Worm (Caenorhabditis elegans) whole organism, L4 larva: Measurements from ENCODE around the gene Y51B9A.9.

ENCODE experiments used
- F37D6.2 ChIP-seq: sonication (generic microtip); optimal IDR thresholded peaks from 2 replicates; lab custom pipeline; 2016; ENCODE audit warnings: mild to moderate bottlenecking, missing genetic modification characterization, missing compliant biosample characterization
- F44E2.7 ChIP-seq: fragments of 200-800 bp; sonication (Bioruptor generic); IDR thresholded peaks from 2 replicates; pipeline ENCODE4 v2.1.2; 2022; ENCODE audit warnings: missing genetic modification characterization, missing compliant biosample characterization
- F49E8.2 ChIP-seq: sonication (generic microtip); optimal IDR thresholded peaks from 2 replicates; lab custom pipeline; 2016; ENCODE audit warnings: missing compliant biosample characterization, mild to moderate bottlenecking, missing genetic modification characterization, borderline replicate concordance
- T20F7.1 ChIP-seq: fragments of 200-800 bp; sonication (Bioruptor generic); optimal IDR thresholded peaks from 2 replicates; lab custom pipeline; 2018; ENCODE audit warnings: mild to moderate bottlenecking, missing genetic modification characterization, missing compliant biosample characterization
- Y105C5A.15 ChIP-seq: fragments of 200-800 bp; sonication (Bioruptor generic); IDR thresholded peaks from 2 replicates; pipeline ENCODE4 v1.3.6; 2022; ENCODE audit warnings: missing genetic modification characterization, missing compliant biosample characterization
- Y75B8A.6 ChIP-seq: fragments of 200-800 bp; sonication (Bioruptor generic); IDR thresholded peaks from 2 replicates; pipeline ENCODE4 v1.3.6; 2022; ENCODE audit warnings: missing genetic modification reagents, missing genetic modification characterization, missing compliant biosample characterization
- ZK546.5 ChIP-seq, 2 experiments: sonication (generic microtip); optimal IDR thresholded peaks; 2 replicates each; lab custom pipeline; 2017; ENCODE audit warnings: missing biosample characterization in 2 of 2, missing genetic modification characterization in 2 of 2
- ceh-20 ChIP-seq: fragments of 200-800 bp; sonication (Bioruptor generic); IDR thresholded peaks from 2 replicates; pipeline ENCODE4 v1.3.6; 2022; ENCODE audit warnings: missing genetic modification reagents, missing genetic modification characterization, missing compliant biosample characterization
- ceh-32 ChIP-seq: sonication (generic microtip); optimal IDR thresholded peaks from 2 replicates; lab custom pipeline; 2016; ENCODE audit warnings: mild to moderate bottlenecking, missing genetic modification characterization, missing compliant biosample characterization; ENCODE audit not compliant: poor library complexity
- ceh-62 ChIP-seq: sonication (generic microtip); optimal IDR thresholded peaks from 2 replicates; lab custom pipeline; 2017; ENCODE audit warnings: missing biosample characterization, missing genetic modification characterization
- ceh-82 ChIP-seq: sonication (generic microtip); optimal IDR thresholded peaks from 2 replicates; lab custom pipeline; 2017; ENCODE audit warnings: missing biosample characterization, missing genetic modification characterization
- ces-1 ChIP-seq: fragments of 150-350 bp; sonication (generic microtip); optimal IDR thresholded peaks from 4 replicates; lab custom pipeline; 2014; ENCODE audit warnings: missing biosample characterization, missing genetic modification reagents, missing genetic modification characterization
- daf-16 ChIP-seq, 3 experiments: sonication (generic microtip); optimal IDR thresholded peaks; 2 replicates each; lab custom pipeline; 2016 to 2017; ENCODE audit warnings: missing genetic modification characterization in 3 of 3, missing genetic modification reagents in 3 of 3, mild to moderate bottlenecking in 2 of 3, missing compliant biosample characterization in 2 of 3, missing biosample characterization in 1 of 3, moderate library complexity in 1 of 3
- dmd-6 ChIP-seq: fragments of 200-800 bp; sonication (Bioruptor generic); IDR thresholded peaks from 2 replicates; pipeline ENCODE4 v1.3.6; 2022; ENCODE audit warnings: missing genetic modification reagents, missing genetic modification characterization, missing compliant biosample characterization
- dmd-9 ChIP-seq: fragments of 200-800 bp; sonication (Bioruptor generic); IDR thresholded peaks from 2 replicates; pipeline ENCODE4 v1.3.6; 2022; ENCODE audit warnings: missing genetic modification reagents, missing genetic modification characterization, missing compliant biosample characterization
- egl-27 ChIP-seq: sonication (generic microtip); optimal IDR thresholded peaks from 3 replicates; lab custom pipeline; 2017; ENCODE audit warnings: missing biosample characterization, missing genetic modification reagents, missing genetic modification characterization
- egl-43 ChIP-seq: fragments of 200-800 bp; sonication (Bioruptor generic); IDR thresholded peaks from 2 replicates; pipeline ENCODE4 v1.3.6; 2022; ENCODE audit warnings: missing genetic modification reagents, missing genetic modification characterization, missing compliant biosample characterization
- hlh-30 ChIP-seq: sonication (generic microtip); optimal IDR thresholded peaks from 2 replicates; lab custom pipeline; 2017; ENCODE audit warnings: antibody characterized with exemption, mild to moderate bottlenecking, missing genetic modification characterization, missing compliant biosample characterization; ENCODE audit not compliant: insufficient read depth
- hmg-1.1 ChIP-seq: fragments of 200-800 bp; sonication (Bioruptor generic); IDR thresholded peaks from 2 replicates; pipeline ENCODE4 v1.3.6; 2022; ENCODE audit warnings: missing genetic modification reagents, missing genetic modification characterization, missing compliant biosample characterization
- lsy-2 ChIP-seq, 2 experiments: fragments of 150-350 bp in 1 of 2; sonication (generic microtip) in 1 of 2; optimal IDR thresholded peaks; 2 replicates each; lab custom pipeline; 2014 to 2017; ENCODE audit warnings: missing biosample characterization in 2 of 2, missing genetic modification characterization in 2 of 2
- madf-9 ChIP-seq: fragments of 200-800 bp; sonication (Bioruptor generic); conservative IDR thresholded peaks from 2 replicates; pipeline ENCODE4 v1.3.6; 2022; ENCODE audit warnings: missing genetic modification reagents, missing genetic modification characterization, missing compliant biosample characterization
- mes-2 ChIP-seq: sonication (generic microtip); optimal IDR thresholded peaks from 2 replicates; lab custom pipeline; 2016; ENCODE audit warnings: missing genotype, mild to moderate bottlenecking, missing genetic modification characterization, missing compliant biosample characterization; ENCODE audit not compliant: poor library complexity, severe bottlenecking
- mxl-3 ChIP-seq: fragments of 200-800 bp; sonication (Bioruptor generic); optimal IDR thresholded peaks from 2 replicates; lab custom pipeline; 2018; ENCODE audit warnings: mild to moderate bottlenecking, missing genetic modification characterization, missing compliant biosample characterization
- nhr-11 ChIP-seq: fragments of 150-350 bp; optimal IDR thresholded peaks from 2 replicates; lab custom pipeline; 2014; ENCODE audit warnings: missing biosample characterization, missing genetic modification characterization
- nhr-28 ChIP-seq: fragments of 150-350 bp; optimal IDR thresholded peaks from 2 replicates; lab custom pipeline; 2014; ENCODE audit warnings: missing biosample characterization, missing genetic modification characterization
- nhr-42 ChIP-seq: fragments of 200-800 bp; sonication (Bioruptor generic); IDR thresholded peaks from 2 replicates; pipeline ENCODE4 v1.3.6; 2022; ENCODE audit warnings: missing genetic modification characterization, missing compliant biosample characterization
- nhr-6 ChIP-seq: fragments of 150-350 bp; optimal IDR thresholded peaks from 2 replicates; lab custom pipeline; 2014; ENCODE audit warnings: missing biosample characterization, missing genetic modification characterization
- php-3 ChIP-seq: fragments of 200-800 bp; sonication (Bioruptor generic); IDR thresholded peaks from 2 replicates; pipeline ENCODE4 v1.3.6; 2022; ENCODE audit warnings: missing genetic modification reagents, missing genetic modification characterization, missing compliant biosample characterization
- pqm-1 ChIP-seq: sonication (generic microtip); optimal IDR thresholded peaks from 2 replicates; lab custom pipeline; 2017; ENCODE audit warnings: missing biosample characterization, missing genetic modification characterization
- rbr-2 ChIP-seq: sonication (generic microtip); optimal IDR thresholded peaks from 2 replicates; lab custom pipeline; 2016; ENCODE audit warnings: missing genotype, missing genetic modification characterization, missing compliant biosample characterization
- snpc-4 ChIP-seq: fragments of 150-350 bp; optimal IDR thresholded peaks from 2 replicates; lab custom pipeline; 2014; ENCODE audit warnings: missing biosample characterization, missing genetic modification characterization
- spr-1 ChIP-seq: sonication (generic microtip); optimal IDR thresholded peaks from 2 replicates; lab custom pipeline; 2016; ENCODE audit warnings: mild to moderate bottlenecking, missing genetic modification characterization, missing compliant biosample characterization
- spr-3 ChIP-seq: fragments of 200-800 bp; sonication (Bioruptor generic); optimal IDR thresholded peaks from 2 replicates; lab custom pipeline; 2018; ENCODE audit warnings: mild to moderate bottlenecking, missing genetic modification characterization, missing compliant biosample characterization
- unc-130 ChIP-seq: sonication (generic microtip); optimal IDR thresholded peaks from 2 replicates; lab custom pipeline; 2016; ENCODE audit warnings: missing genetic modification reagents, missing genetic modification characterization, missing compliant biosample characterization
- unc-39 ChIP-seq: sonication (generic microtip); optimal IDR thresholded peaks from 2 replicates; lab custom pipeline; 2017; ENCODE audit warnings: missing biosample characterization, missing genetic modification characterization
- vab-7 ChIP-seq: fragments of 200-800 bp; sonication (Bioruptor generic); IDR thresholded peaks from 2 replicates; pipeline ENCODE4 v1.3.6; 2022; ENCODE audit warnings: missing genetic modification reagents, missing genetic modification characterization, missing compliant biosample characterization
- zfp-3 ChIP-seq: fragments of 200-800 bp; sonication (Bioruptor generic); conservative IDR thresholded peaks from 2 replicates; pipeline ENCODE4 v1.3.6; 2022; ENCODE audit warnings: missing genetic modification reagents, missing genetic modification characterization, missing compliant biosample characterization
- zip-11 ChIP-seq: fragments of 200-800 bp; sonication (Bioruptor generic); IDR thresholded peaks from 2 replicates; pipeline ENCODE4 v1.3.6; 2022; ENCODE audit warnings: missing genetic modification characterization, missing compliant biosample characterization

Gene Y51B9A.9

DNA sequence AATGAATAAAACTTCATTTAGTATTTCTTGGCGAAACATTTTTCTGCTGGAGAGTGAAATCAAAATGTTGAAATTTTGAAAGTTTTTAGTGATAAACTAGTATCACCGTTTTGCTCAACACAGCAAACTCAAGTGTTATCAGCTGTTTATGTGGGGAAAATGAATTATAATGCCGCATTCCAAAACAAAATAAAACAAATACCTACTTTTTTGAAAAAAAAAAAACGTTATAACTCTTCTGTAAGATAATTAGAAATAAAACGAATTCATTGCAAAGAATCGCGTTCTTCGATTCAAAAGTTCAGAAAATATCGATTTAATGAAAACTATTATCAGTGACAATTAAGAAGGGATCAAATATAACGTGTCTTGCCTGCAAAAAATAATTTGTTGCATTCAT, at the start of gene Y51B9A.9:
Gene Y51B9A.9 (minus strand): TSS at position 101 of the 400 bp plus-strand sequence.
- TF ChIP-seq Y75B8A.6 (GFP tag; lab: Robert Waterston, UW) (no peak), daf-16 (GFP tag; optimal IDR thresholded peaks at IDR 0.05; lab: Kevin White, UChicago) (no peak), daf-16 (tag; optimal IDR thresholded peaks at IDR 0.05; lab: Kevin White, UChicago) (peak; percentile 68), pqm-1 (peak; percentile 47)

DNA sequence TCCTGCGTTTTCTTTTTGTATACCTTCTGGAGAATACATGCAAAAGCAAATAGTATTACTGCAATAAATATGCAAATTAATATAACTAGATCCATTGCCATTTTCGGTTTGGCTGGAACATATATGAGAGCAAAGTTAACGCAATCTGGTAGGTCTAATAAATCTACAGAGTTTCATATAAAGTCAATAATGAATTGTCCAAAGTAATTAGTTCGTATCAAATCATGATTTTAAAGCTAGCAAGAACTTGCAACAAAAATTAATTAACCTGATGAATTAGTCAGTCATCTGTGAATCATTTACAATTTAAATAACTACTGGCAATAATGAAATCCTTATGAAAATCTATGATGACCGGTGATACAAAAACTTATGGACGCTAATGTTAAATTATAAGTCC, 48.0 kb upstream of the Y51B9A.9 start, which contains the start of gene R09D1.13:
Gene R09D1.13 (minus strand): TSS at position 101 of the 400 bp plus-strand sequence.
- TF ChIP-seq egl-43 (GFP tag; lab: Robert Waterston, UW) (no peak), Y105C5A.15 (GFP tag; lab: Robert Waterston, UW) (no peak), mes-2 (tag; lab: Kevin White, UChicago) (no peak), spr-1 (tag; lab: Kevin White, UChicago) (no peak), Y75B8A.6 (GFP tag; lab: Robert Waterston, UW) (no peak), dmd-9 (GFP tag; lab: Robert Waterston, UW) (no peak), egl-27 (tag; lab: Kevin White, UChicago) (no peak), ceh-20 (GFP tag; lab: Robert Waterston, UW) (no peak), ceh-62 (no peak), rbr-2 (tag; lab: Kevin White, UChicago) (no peak), vab-7 (no peak), ces-1 (no peak), ceh-32 (tag; lab: Kevin White, UChicago) (no peak), hmg-1.1 (GFP tag; lab: Robert Waterston, UW) (no peak), hlh-30 (tag; lab: Kevin White, UChicago) (no peak)

DNA sequence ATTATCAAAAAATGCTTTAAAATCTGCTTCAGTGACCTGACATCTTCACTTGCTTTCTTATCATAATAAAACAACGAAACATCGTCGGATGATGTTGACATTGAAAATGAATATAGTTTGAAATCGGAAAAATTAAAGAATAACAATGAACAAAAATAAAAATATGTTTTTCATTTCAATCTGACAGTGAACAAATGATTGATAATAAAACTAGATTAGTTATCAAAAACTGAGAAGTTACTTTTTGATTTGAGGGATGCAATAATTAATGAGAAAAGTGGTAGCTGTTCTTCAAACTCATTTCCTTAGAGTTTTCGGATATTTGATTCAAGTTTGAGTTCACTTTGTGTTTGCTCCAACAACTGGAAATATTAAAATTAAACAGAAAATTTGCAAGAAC, 46.1 kb upstream of the Y51B9A.9 start, which contains the start of gene chil-15:
Gene chil-15 (minus strand): TSS at position 101 of the 400 bp plus-strand sequence.
- TF ChIP-seq ZK546.5 (tag; optimal IDR thresholded peaks at IDR 0.05; lab: Kevin White, UChicago) (no peak), unc-130 (no peak), zfp-3 (GFP tag; lab: Robert Waterston, UW) (no peak), hlh-30 (tag; lab: Kevin White, UChicago) (no peak), spr-3 (GFP tag; lab: Kevin White, UChicago) (no peak), egl-43 (GFP tag; lab: Robert Waterston, UW) (no peak)
- TF ChIP-seq, all 104 proteins: peak for 0

DNA sequence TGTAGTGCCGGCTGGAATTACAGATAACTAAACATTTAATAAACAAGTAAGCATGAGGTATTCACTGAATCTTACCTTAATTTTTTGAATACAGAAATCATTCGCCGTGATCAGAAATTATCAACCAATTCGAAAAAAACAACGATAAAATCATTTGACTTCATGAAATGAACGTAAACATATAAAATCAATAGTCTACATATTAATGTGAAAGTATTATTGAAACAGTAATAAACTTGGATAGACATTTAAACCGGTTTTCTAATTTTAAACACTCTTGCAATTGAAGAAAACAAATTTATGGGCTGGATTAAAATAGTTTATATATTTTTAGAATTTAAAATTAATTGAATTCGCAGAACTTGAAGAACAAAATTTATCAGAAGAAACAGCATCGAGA, 44.4 kb upstream of the Y51B9A.9 start, which contains the start of gene chil-16:
Gene chil-16 (minus strand): TSS at position 101 of the 400 bp plus-strand sequence.
- TF ChIP-seq mxl-3 (GFP tag; lab: Kevin White, UChicago) (no peak), nhr-28 (tag; lab: Kevin White, UChicago) (no peak), nhr-6 (tag; lab: Kevin White, UChicago) (no peak), zip-11 (GFP tag; lab: Robert Waterston, UW) (no peak), hmg-1.1 (GFP tag; lab: Robert Waterston, UW) (no peak), madf-9 (GFP tag; lab: Robert Waterston, UW) (no peak), F37D6.2 (tag; lab: Kevin White, UChicago) (no peak), ceh-82 (no peak), lsy-2 (tag; optimal IDR thresholded peaks at IDR 0.05; lab: Kevin White, UChicago) (no peak), dmd-6 (GFP tag; lab: Robert Waterston, UW) (no peak), nhr-11 (tag; lab: Kevin White, UChicago) (no peak), F44E2.7 (GFP tag; lab: Robert Waterston, UW) (no peak), egl-27 (tag; lab: Kevin White, UChicago) (no peak), unc-39 (tag; lab: Kevin White, UChicago) (no peak), F49E8.2 (no peak), hlh-30 (tag; lab: Kevin White, UChicago) (no peak), php-3 (no peak), nhr-42 (GFP tag; lab: Robert Waterston, UW) (no peak), T20F7.1 (GFP tag; lab: Kevin White, UChicago) (no peak), snpc-4 (tag; lab: Kevin White, UChicago) (no peak)
